Fruit fly (Drosophila melanogaster): ENCODE results near the gene Nfs1.

The Nfs1 gene

dm6 chr2L:12045578-12045940, 46.1 kb downstream of the Nfs1 start:
- no peak for TF ChIP-seq gce (GFP tag; IDR thresholded peaks at IDR 0.05)
- no peak for TF ChIP-seq Dad (GFP tag; optimal IDR thresholded peaks at IDR 0.05)
- no peak for TF ChIP-seq Deaf1 (tag; optimal IDR thresholded peaks at IDR 0.05)
- TF ChIP-seq CG30020 (tag; optimal IDR thresholded peaks at IDR 0.05), result no peak
- no peak for TF ChIP-seq prd (optimal IDR thresholded peaks at IDR 0.05)
- no peak for TF ChIP-seq prd (GFP tag; IDR thresholded peaks at IDR 0.05)
- TF ChIP-seq CG8478 (optimal IDR thresholded peaks at IDR 0.05), result no peak
- no peak for TF ChIP-seq Awh (GFP tag; IDR thresholded peaks at IDR 0.05)
- TF ChIP-seq CG12155 (GFP tag; optimal IDR thresholded peaks at IDR 0.05), result no peak
- TF ChIP-seq eyg (GFP tag; optimal IDR thresholded peaks at IDR 0.05), result no peak
- TF ChIP-seq crol (GFP tag; IDR thresholded peaks at IDR 0.05), result 0 out of 2 replicates have a peak, but pooled peaks have one; percentile 39
- peak; percentile 65 for TF ChIP-seq CG4360 (GFP tag; IDR thresholded peaks at IDR 0.05)
- TF ChIP-seq CG33213 (GFP tag; optimal IDR thresholded peaks at IDR 0.05), result no peak
- TF ChIP-seq Hmr (GFP tag; optimal IDR thresholded peaks at IDR 0.05), result no peak
- no peak for TF ChIP-seq CG10209 (GFP tag; optimal IDR thresholded peaks at IDR 0.05)
- no peak for TF ChIP-seq CG13624 (GFP tag; optimal IDR thresholded peaks at IDR 0.05)
- TF ChIP-seq Myb (GFP tag; optimal IDR thresholded peaks at IDR 0.05), result no peak
- TF ChIP-seq row (GFP tag; IDR thresholded peaks at IDR 0.05), result no peak

dm6 chr2L:12045941-12046855, 46.7 kb downstream of the Nfs1 start, which contains the start of gene CG6770:
Gene CG6770 (minus strand): TSS chr2L:12046118.
- TF ChIP-seq crp (GFP tag; optimal IDR thresholded peaks at IDR 0.05), result no peak
- TF ChIP-seq CG10431 (GFP tag; optimal IDR thresholded peaks at IDR 0.05), result peak; percentile 47
- TF ChIP-seq dimm (GFP tag; IDR thresholded peaks at IDR 0.05), result peak; percentile 57
- TF ChIP-seq Max (GFP tag; optimal IDR thresholded peaks at IDR 0.05), result peak; percentile 61
- peak; percentile 42; the same call in 1 of the 3 replicates for TF ChIP-seq CG7357 (GFP tag; IDR thresholded peaks at IDR 0.05)
- peak; percentile 86 for TF ChIP-seq CG11504 (tag; optimal IDR thresholded peaks at IDR 0.05)
- peak; percentile 9 for TF ChIP-seq Ets97D (GFP tag; optimal IDR thresholded peaks at IDR 0.05)
- no peak for TF ChIP-seq twi (tag; optimal IDR thresholded peaks at IDR 0.05)
- no peak for TF ChIP-seq Elba2 (GFP tag; optimal IDR thresholded peaks at IDR 0.05)
- TF ChIP-seq CG15696 (tag; optimal IDR thresholded peaks at IDR 0.05), result peak; percentile 12
- TF ChIP-seq odd (GFP tag; optimal IDR thresholded peaks at IDR 0.05), result peak; percentile 78
- TF ChIP-seq CG7839 (tag; optimal IDR thresholded peaks at IDR 0.05), result peak; percentile 86
- peak; percentile 58 for TF ChIP-seq bigmax (GFP tag; optimal IDR thresholded peaks at IDR 0.05)
- peak; percentile 79 for TF ChIP-seq CG17359 (tag; optimal IDR thresholded peaks at IDR 0.05)
- peak; percentile 70; the same call in 1 of the 2 replicates for TF ChIP-seq chm (GFP tag; IDR thresholded peaks at IDR 0.05)
- TF ChIP-seq CG4854 (GFP tag; optimal IDR thresholded peaks at IDR 0.05), result peak; percentile 30
- TF ChIP-seq PHDP (tag; optimal IDR thresholded peaks at IDR 0.05), result peak; percentile 93
- peak; percentile 58 for TF ChIP-seq CG12219 (GFP tag; optimal IDR thresholded peaks at IDR 0.05)
- TF ChIP-seq CrebB (tag; optimal IDR thresholded peaks at IDR 0.05), result peak; percentile 35
- TF ChIP-seq Nf-YA (GFP tag; IDR thresholded peaks at IDR 0.05), result peak; percentile 55
- TF ChIP-seq trem (tag; optimal IDR thresholded peaks at IDR 0.05), result peak; percentile 27
- TF ChIP-seq knrl (GFP tag; IDR thresholded peaks at IDR 0.05; ENCODE audit: partially characterized antibody), result no peak
- TF ChIP-seq CG1602 (GFP tag; optimal IDR thresholded peaks at IDR 0.05), result peak; percentile 39
- peak in 1 of 2 experiments; percentile 74 for TF ChIP-seq Eip74EF (GFP tag; optimal IDR thresholded peaks at IDR 0.05)
- no peak for TF ChIP-seq Tbp (GFP tag; optimal IDR thresholded peaks at IDR 0.05)
- TF ChIP-seq CG16813 (GFP tag; IDR thresholded peaks at IDR 0.05; ENCODE audit: partially characterized antibody), result no peak
- peak; percentile 45 for TF ChIP-seq pho (GFP tag; optimal IDR thresholded peaks at IDR 0.05)
- TF ChIP-seq Scr (GFP tag; IDR thresholded peaks at IDR 0.05; ENCODE audit: partially characterized antibody), result peak; percentile 36
- peak; percentile 11 for TF ChIP-seq CG15073 (GFP tag; optimal IDR thresholded peaks at IDR 0.05)
- TF ChIP-seq CG31388 (GFP tag; optimal IDR thresholded peaks at IDR 0.05), result peak; percentile 14
- peak; percentile 46 to 83 for TF ChIP-seq Hr51 (GFP tag; optimal IDR thresholded peaks at IDR 0.05)

Measured in whole organism, embryonic.